Fruit fly (Drosophila melanogaster) whole organism, adult: Measurements from ENCODE around the gene mRpL40.

Experiments used
- CG11617 ChIP-seq: fragments of 200-800 bp; sonication (Bioruptor generic); optimal IDR thresholded peaks from 2 replicates; lab custom pipeline; 2017; ENCODE audit warnings: mild to moderate bottlenecking, missing biosample characterization, missing genetic modification reagents, missing genetic modification characterization
- CG14711 ChIP-seq: fragments of 200-800 bp; sonication (Bioruptor generic); optimal IDR thresholded peaks from 2 replicates; lab custom pipeline; 2018; ENCODE audit warnings: missing biosample characterization, mild to moderate bottlenecking, missing genetic modification characterization, moderate library complexity
- CG5204 ChIP-seq: fragments of 200-800 bp; sonication (Bioruptor generic); optimal IDR thresholded peaks from 2 replicates; lab custom pipeline; 2016; ENCODE audit warnings: missing biosample characterization, missing genetic modification characterization
- CG7045 ChIP-seq: fragments of 200-800 bp; sonication (Bioruptor generic); optimal IDR thresholded peaks from 2 replicates; lab custom pipeline; 2017; ENCODE audit warnings: missing biosample characterization, mild to moderate bottlenecking, missing genetic modification characterization
- Clk ChIP-seq: fragments of 200-800 bp; sonication (Bioruptor generic); optimal IDR thresholded peaks from 2 replicates; lab custom pipeline; 2017; ENCODE audit warnings: missing biosample characterization, missing genetic modification characterization
- Mnt ChIP-seq: fragments of 200-800 bp; sonication (Bioruptor generic); optimal IDR thresholded peaks from 2 replicates; lab custom pipeline; 2016; ENCODE audit warnings: missing biosample characterization, mild to moderate bottlenecking, missing genetic modification characterization
- cic ChIP-seq: fragments of 200-800 bp; sonication (Bioruptor generic); optimal IDR thresholded peaks from 2 replicates; lab custom pipeline; 2017; ENCODE audit warnings: missing biosample characterization, mild to moderate bottlenecking, missing genetic modification characterization, moderate library complexity
- kay ChIP-seq: fragments of 200-800 bp; sonication (Bioruptor generic); peaks from one replicate; lab custom pipeline; 2016; ENCODE audit warnings: missing biosample characterization, missing genetic modification characterization, borderline replicate concordance
- pad ChIP-seq: fragments of 200-800 bp; sonication (Bioruptor generic); optimal IDR thresholded peaks from 3 replicates; lab custom pipeline; 2017; ENCODE audit warnings: missing biosample characterization, missing genetic modification characterization, mild to moderate bottlenecking, moderate library complexity, missing genetic modification reagents
- toe ChIP-seq: fragments of 200-800 bp; sonication (Bioruptor generic); optimal IDR thresholded peaks from 2 replicates; lab custom pipeline; 2016; ENCODE audit warnings: missing biosample characterization, missing genetic modification characterization

DNA sequence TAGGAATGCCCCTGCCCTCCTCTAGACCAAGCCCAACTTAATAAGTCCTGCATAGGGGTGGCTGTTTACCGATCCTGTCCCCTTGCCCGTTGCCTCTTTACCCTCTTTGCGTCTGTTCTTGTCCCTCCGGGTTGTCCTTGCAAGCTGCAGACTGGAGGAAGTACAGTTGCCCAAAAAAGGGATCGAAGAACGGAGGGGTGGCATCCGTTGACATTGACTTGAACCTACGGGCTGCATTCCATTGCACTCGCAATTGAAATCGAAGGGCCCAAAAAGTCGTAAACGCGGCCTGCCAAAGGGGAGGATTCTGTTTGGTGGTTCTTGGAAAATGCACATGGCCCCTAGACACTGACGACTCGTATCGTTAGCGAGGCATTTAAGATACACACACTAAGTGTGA lies 37.4 kb upstream of the mRpL40 start:
- TF ChIP-seq CG5204 (no peak), cic (no peak), Clk (GFP tag; lab: Kevin White, UChicago) (no peak), Mnt (GFP tag; lab: Kevin White, UChicago) (no peak), kay (GFP tag; lab: Kevin White, UChicago) (no peak), CG11617 (GFP tag; lab: Kevin White, UChicago) (no peak), CG14711 (tag; lab: Kevin White, UChicago) (no peak), pad (no peak), CG7045 (GFP tag; lab: Kevin White, UChicago) (no peak), toe (GFP tag; lab: Kevin White, UChicago) (no peak)
